Fruit fly (Drosophila melanogaster) Kc167 (cell line): ENCODE data around the gene orb2.

Experiments
- Myc ChIP-seq: fragments of >200 bp; optimal IDR thresholded peaks from 2 replicates; lab custom pipeline; 2017; ENCODE audit warnings: missing external identifiers
- Sin3A ChIP-seq: fragments of >200 bp; optimal IDR thresholded peaks from 2 replicates; lab custom pipeline; 2018; ENCODE audit warnings: missing external identifiers
- h ChIP-seq: fragments of >200 bp; optimal IDR thresholded peaks from 3 replicates; lab custom pipeline; 2018; ENCODE audit warnings: missing external identifiers
- insv ChIP-seq: fragments of >200 bp; optimal IDR thresholded peaks from 3 replicates; lab custom pipeline; 2018; ENCODE audit warnings: missing external identifiers
- psq ChIP-seq: fragments of >200 bp; optimal IDR thresholded peaks from 2 replicates; lab custom pipeline; 2017; ENCODE audit warnings: missing external identifiers
- ttk ChIP-seq: sonication (Bioruptor generic); optimal IDR thresholded peaks from 2 replicates; lab custom pipeline; 2017; ENCODE audit warnings: missing external identifiers

The orb2 gene

dm6 chr3L:8981495-8981894 lies 27.2 kb upstream of the orb2 start, which contains the start of gene CG13314:
Gene CG13314 (plus strand): TSS chr3L:8981795.
- TF ChIP-seq ttk (no peak), Sin3A (lab: Kevin White, UChicago) (no peak), h (lab: Kevin White, UChicago) (no peak), psq (lab: Kevin White, UChicago) (no peak), Myc (lab: Kevin White, UChicago) (no peak), insv (no peak)

- no peak for TF ChIP-seq insv
- TF ChIP-seq h (lab: Kevin White, UChicago), result no peak
- no peak for TF ChIP-seq Sin3A (lab: Kevin White, UChicago)
- no peak for TF ChIP-seq ttk
- TF ChIP-seq psq (lab: Kevin White, UChicago), result no peak
- TF ChIP-seq Myc (lab: Kevin White, UChicago), result no peak
Measured at dm6 chr3L:8979780-8980179, 25.5 kb upstream of the orb2 start, which contains the start of gene CG5644. Gene CG5644 (minus strand): TSS chr3L:8979880.

dm6 chr3L:8978678-8979413 lies 24.6 kb upstream of the orb2 start:
- no peak for TF ChIP-seq ttk
- TF ChIP-seq Sin3A (lab: Kevin White, UChicago), result no peak
- TF ChIP-seq psq (lab: Kevin White, UChicago), result no peak
- no peak for TF ChIP-seq insv
- no peak for TF ChIP-seq Myc (lab: Kevin White, UChicago)
- TF ChIP-seq h (lab: Kevin White, UChicago), result no peak

dm6 chr3L:8974478-8975477 lies 20.5 kb upstream of the orb2 start, which contains the start of the genes pix and Srp68:
Gene pix (minus strand): TSS chr3L:8974765.
Gene Srp68 (plus strand): TSS chr3L:8975046.
- TF ChIP-seq Sin3A (lab: Kevin White, UChicago), result no peak
- no peak for TF ChIP-seq insv
- no peak for TF ChIP-seq psq (lab: Kevin White, UChicago)
- no peak for TF ChIP-seq ttk
- TF ChIP-seq Myc (lab: Kevin White, UChicago), result no peak
- no peak for TF ChIP-seq h (lab: Kevin White, UChicago)

dm6 chr3L:8968437-8968836 lies 14.2 kb upstream of the orb2 start, which contains the start of gene CG5026:
Gene CG5026 (plus strand): TSS chr3L:8968528.
- TF ChIP-seq h (lab: Kevin White, UChicago) (no peak), insv (no peak), psq (lab: Kevin White, UChicago) (no peak), Sin3A (lab: Kevin White, UChicago) (no peak), Myc (lab: Kevin White, UChicago) (no peak), ttk (no peak)

- TF ChIP-seq h (lab: Kevin White, UChicago) (no peak), Sin3A (lab: Kevin White, UChicago) (no peak), Myc (lab: Kevin White, UChicago) (no peak), insv (no peak), psq (lab: Kevin White, UChicago) (no peak)
Measured at dm6 chr3L:8966324-8967011, 12.2 kb upstream of the orb2 start, which contains the start of the genes CG5653 and CG5021. Gene CG5653 (minus strand): TSS chr3L:8966374. Gene CG5021 (plus strand): TSS chr3L:8966829.

- TF ChIP-seq insv, result no peak
- TF ChIP-seq psq (lab: Kevin White, UChicago), result no peak
Measured at dm6 chr3L:8964458-8964857, 10.2 kb upstream of the orb2 start, which contains the start of gene ValRS-m. Gene ValRS-m (minus strand): TSS chr3L:8964769.

dm6 chr3L:8958557-8958956 lies 4.3 kb upstream of the orb2 start, which contains the start of gene CG13313:
Gene CG13313 (plus strand): TSS chr3L:8958857.
- TF ChIP-seq h (lab: Kevin White, UChicago) (no peak), ttk (no peak), Myc (lab: Kevin White, UChicago) (no peak), insv (no peak), Sin3A (lab: Kevin White, UChicago) (no peak), psq (lab: Kevin White, UChicago) (no peak)

- no peak for TF ChIP-seq h (lab: Kevin White, UChicago)
- TF ChIP-seq Myc (lab: Kevin White, UChicago), result no peak
- no peak for TF ChIP-seq psq (lab: Kevin White, UChicago)
- TF ChIP-seq insv, result no peak
- no peak for TF ChIP-seq Sin3A (lab: Kevin White, UChicago)
- no peak for TF ChIP-seq ttk
Measured at dm6 chr3L:8956669-8957068, 2.4 kb upstream of the orb2 start, which contains the start of gene mRpL12. Gene mRpL12 (plus strand): TSS chr3L:8956791.

dm6 chr3L:8955199-8955598 lies 936 bp upstream of the orb2 start:
- TF ChIP-seq psq (lab: Kevin White, UChicago) (no peak), Myc (lab: Kevin White, UChicago) (no peak), ttk (no peak), insv (no peak), Sin3A (lab: Kevin White, UChicago) (no peak), h (lab: Kevin White, UChicago) (no peak)

- no peak for TF ChIP-seq psq (lab: Kevin White, UChicago)
- no peak for TF ChIP-seq Sin3A (lab: Kevin White, UChicago)
- TF ChIP-seq Myc (lab: Kevin White, UChicago), result no peak
- TF ChIP-seq ttk, result no peak
- TF ChIP-seq h (lab: Kevin White, UChicago), result no peak
- no peak for TF ChIP-seq insv
Measured at dm6 chr3L:8954648-8955033, 378 bp upstream of the orb2 start, which contains the start of gene GNBP3. Gene GNBP3 (plus strand): TSS chr3L:8955021.
